Fruit fly (Drosophila melanogaster): ENCODE results near the gene CG14969.

CG14969 gene

dm6 chr3L:3325925-3326903, 8.6 kb downstream of the CG14969 start, which contains the start of gene Gtpx (continued):
- TF ChIP-seq CG10431 (GFP tag; optimal IDR thresholded peaks at IDR 0.05) (no peak), CG14441 (GFP tag; IDR thresholded peaks at IDR 0.05) (peak; percentile 51; the same call in 1 of the 2 replicates), Trl (optimal IDR thresholded peaks at IDR 0.05) (peak in 1 of 2 experiments; percentile 6), Trl (GFP tag; optimal IDR thresholded peaks at IDR 0.05) (peak; percentile 29), Ravus (GFP tag; IDR thresholded peaks at IDR 0.05) (no peak), CG14014 (GFP tag; IDR thresholded peaks at IDR 0.05) (no peak), chm (GFP tag; IDR thresholded peaks at IDR 0.05) (no peak), Bgb (GFP tag; IDR thresholded peaks at IDR 0.05; ENCODE audit: partially characterized antibody) (no peak; the same call in 1 of the 2 replicates), Oli (tag; optimal IDR thresholded peaks at IDR 0.05) (no peak), D19A (tag; optimal IDR thresholded peaks at IDR 0.05) (no peak), Atf6 (GFP tag; IDR thresholded peaks at IDR 0.05) (no peak), Antp (GFP tag; optimal IDR thresholded peaks at IDR 0.05) (peak; percentile 27), CG9876 (GFP tag; optimal IDR thresholded peaks at IDR 0.05) (no peak), chn (GFP tag; optimal IDR thresholded peaks at IDR 0.05) (peak; percentile 3)

dm6 chr3L:3325597-3325924, 9.2 kb downstream of the CG14969 start:
- TF ChIP-seq pita (GFP tag; optimal IDR thresholded peaks at IDR 0.05) (no peak), CG7963 (GFP tag; IDR thresholded peaks at IDR 0.05; ENCODE audit: partially characterized antibody) (0 out of 3 replicates have a peak, but pooled peaks have one; percentile 35), Taf1 (GFP tag; IDR thresholded peaks at IDR 0.05) (no peak), Hand (GFP tag; optimal IDR thresholded peaks at IDR 0.05) (no peak), CG9876 (GFP tag; optimal IDR thresholded peaks at IDR 0.05) (no peak), D (optimal IDR thresholded peaks at IDR 0.05) (peak; percentile 62), D (GFP tag; optimal IDR thresholded peaks at IDR 0.05) (no peak), fu2 (GFP tag; optimal IDR thresholded peaks at IDR 0.05) (no peak), Bgb (GFP tag; IDR thresholded peaks at IDR 0.05; ENCODE audit: partially characterized antibody) (peak; percentile 5; the same call in 1 of the 2 replicates), CG2129 (GFP tag; IDR thresholded peaks at IDR 0.05; ENCODE audit: partially characterized antibody) (no peak), bbx (GFP tag; IDR thresholded peaks at IDR 0.05; ENCODE audit: partially characterized antibody) (peak; percentile 28; the same call in 1 of the 2 replicates), CG6272 (GFP tag; IDR thresholded peaks at IDR 0.05) (no peak), sna (GFP tag; IDR thresholded peaks at IDR 0.05; ENCODE audit: partially characterized antibody) (0 out of 2 replicates have a peak, but pooled peaks have one; percentile 20), CG4617 (GFP tag; optimal IDR thresholded peaks at IDR 0.05; ENCODE audit: borderline replicate concordance) (peak; percentile 71), CG17385 (GFP tag; optimal IDR thresholded peaks at IDR 0.05) (peak; percentile 73), CG12071 (GFP tag; optimal IDR thresholded peaks at IDR 0.05) (no peak), MESR4 (GFP tag; optimal IDR thresholded peaks at IDR 0.05) (peak; percentile 96)

- TF ChIP-seq schlank (tag; optimal IDR thresholded peaks at IDR 0.05): no peak
- TF ChIP-seq CG9437 (GFP tag; optimal IDR thresholded peaks at IDR 0.05): no peak
- TF ChIP-seq az2 (GFP tag; optimal IDR thresholded peaks at IDR 0.05): peak; percentile 10
- TF ChIP-seq CG4617 (GFP tag; optimal IDR thresholded peaks at IDR 0.05; ENCODE audit: borderline replicate concordance): no peak
- TF ChIP-seq Doc3 (GFP tag; IDR thresholded peaks at IDR 0.05; ENCODE audit: partially characterized antibody): no peak
- no peak for TF ChIP-seq CG2889 (GFP tag; IDR thresholded peaks at IDR 0.05)
- no peak for TF ChIP-seq CG33557 (GFP tag; optimal IDR thresholded peaks at IDR 0.05)
- peak; percentile 14 for TF ChIP-seq CoRest (tag; optimal IDR thresholded peaks at IDR 0.05)
- TF ChIP-seq Med (GFP tag): peak; percentile 76
- no peak for TF ChIP-seq CG17912 (GFP tag; optimal IDR thresholded peaks at IDR 0.05)
- TF ChIP-seq Dll (GFP tag; IDR thresholded peaks at IDR 0.05; ENCODE audit: partially characterized antibody): no peak
- no peak for TF ChIP-seq tll (GFP tag; optimal IDR thresholded peaks at IDR 0.05)
- TF ChIP-seq Adf1 (GFP tag; IDR thresholded peaks at IDR 0.05): 0 out of 2 replicates have a peak, but pooled peaks have one; percentile 10
- no peak for TF ChIP-seq GATAe (GFP tag; conservative IDR thresholded peaks at IDR 0.05)
- TF ChIP-seq Ets65A (GFP tag): peak; percentile 44
- TF ChIP-seq ci (GFP tag; IDR thresholded peaks at IDR 0.05): no peak
- TF ChIP-seq Meics (GFP tag; optimal IDR thresholded peaks at IDR 0.05): peak; percentile 46
Measured at dm6 chr3L:3319992-3320732, 14.6 kb downstream of the CG14969 start.
